Worm (Caenorhabditis elegans): Measurements from ENCODE around the gene npr-13.
"Not testable (repeated sequence)": the region's sequence is repeated elsewhere in the genome, so short reads cannot be mapped to it uniquely, and the experiment has no call there.

DNA sequence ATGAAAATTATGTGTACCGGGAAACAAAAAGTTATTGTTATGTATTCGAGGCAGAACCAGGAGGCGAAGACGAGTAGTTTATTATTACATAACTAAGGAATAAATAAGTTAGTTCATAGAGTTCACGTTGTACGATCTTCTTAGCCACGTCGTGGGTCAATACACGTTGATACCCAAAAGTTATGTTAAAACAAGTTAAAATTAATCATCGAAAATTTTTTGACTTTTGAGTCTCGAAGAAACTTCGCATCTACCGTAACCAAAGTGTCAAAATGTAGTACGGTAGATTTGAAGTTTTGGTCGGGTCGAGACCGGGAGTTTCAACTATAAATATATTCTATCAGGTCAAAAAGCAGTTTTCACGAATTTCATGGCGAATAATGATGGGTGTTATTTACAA is 18.3 kb upstream of the npr-13 start, which contains the start of gene ZC412.10:
- not testable (repeated sequence) for TF ChIP-seq ttx-3 (tag; optimal IDR thresholded peaks at IDR 0.05); nhr-232 (tag; optimal IDR thresholded peaks at IDR 0.05); ama-1 (optimal IDR thresholded peaks at IDR 0.05); ceh-6 (GFP tag; optimal IDR thresholded peaks at IDR 0.05); nhr-11 (tag; optimal IDR thresholded peaks at IDR 0.05); ets-4 (tag; optimal IDR thresholded peaks at IDR 0.05); dmd-4 (tag; optimal IDR thresholded peaks at IDR 0.05; ENCODE audit: borderline replicate concordance); pha-4 (tag; optimal IDR thresholded peaks at IDR 0.05); lin-11 (tag; optimal IDR thresholded peaks at IDR 0.05); fax-1 (tag; optimal IDR thresholded peaks at IDR 0.05); K02D7.2 (tag; optimal IDR thresholded peaks at IDR 0.05); hlh-15 (tag; optimal IDR thresholded peaks at IDR 0.05); ceh-9 (tag; optimal IDR thresholded peaks at IDR 0.05)

All from whole organism, late embryonic.